Worm (Caenorhabditis elegans) whole organism, mixed stage, embryonic: ENCODE measurements around the gene wapl-1.

Experiments
- mep-1 ChIP-seq: fragments of 150-350 bp; optimal IDR thresholded peaks from 2 replicates; lab custom pipeline; 2017; ENCODE audit warnings: missing biosample characterization, missing genetic modification reagents, missing genetic modification characterization, inconsistent platforms
- nhr-237 ChIP-seq: fragments of 150-350 bp; optimal IDR thresholded peaks from 2 replicates; lab custom pipeline; 2014; ENCODE audit warnings: missing biosample characterization, missing genetic modification characterization
- snpc-4 ChIP-seq: fragments of 150-350 bp; optimal IDR thresholded peaks from 2 replicates; lab custom pipeline; 2014; ENCODE audit warnings: missing biosample characterization, missing genetic modification characterization
- unc-62 ChIP-seq: fragments of 150-350 bp; optimal IDR thresholded peaks from 2 replicates; lab custom pipeline; 2014; ENCODE audit warnings: missing biosample characterization, missing genetic modification reagents, missing genetic modification characterization
- ztf-11 ChIP-seq: fragments of 150-350 bp; optimal IDR thresholded peaks from 2 replicates; lab custom pipeline; 2014; ENCODE audit warnings: missing biosample characterization, missing genetic modification characterization

DNA sequence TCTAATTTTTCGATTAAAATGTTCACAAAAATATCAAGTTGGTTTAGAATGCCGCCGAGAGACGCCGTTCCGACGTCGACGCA is 1.6 kb upstream of the wapl-1 start, which contains the start of gene chat-1:
- TF ChIP-seq unc-62 (GFP tag; lab: Kevin White, UChicago) (no peak), mep-1 (tag; lab: Kevin White, UChicago) (no peak), ztf-11 (tag; lab: Kevin White, UChicago) (no peak), snpc-4 (tag; lab: Kevin White, UChicago) (no peak), nhr-237 (tag; lab: Kevin White, UChicago) (no peak)
